Fruit fly (Drosophila melanogaster): ENCODE results near the gene pn.

DNA sequence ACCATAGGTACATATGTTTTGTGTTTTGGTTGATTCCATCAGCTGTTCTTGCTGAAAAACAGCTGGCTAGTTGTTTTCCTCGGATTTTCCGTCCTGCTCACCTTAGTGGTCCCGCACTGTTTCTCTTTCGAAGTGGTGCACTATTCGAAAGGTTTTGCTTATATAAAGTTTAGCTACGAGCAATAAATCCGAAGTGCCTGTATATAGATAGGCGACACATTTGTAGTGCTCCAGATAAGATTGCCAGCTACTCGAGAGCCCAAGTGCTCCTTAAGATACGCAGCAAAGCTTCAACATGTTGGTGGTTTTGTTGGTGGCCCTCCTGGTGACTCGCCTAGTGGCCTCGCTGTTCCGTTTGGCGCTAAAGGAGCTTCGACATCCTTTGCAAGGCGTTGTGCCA is 2.2 kb upstream of the pn start, which contains the start of gene Cyp4ae1:
- no peak for TF ChIP-seq CG10147 (GFP tag; optimal IDR thresholded peaks at IDR 0.05)
- TF ChIP-seq Hr3 (GFP tag; optimal IDR thresholded peaks at IDR 0.05), result no peak
- TF ChIP-seq CG10366 (GFP tag; IDR thresholded peaks at IDR 0.05), result no peak
- no peak for TF ChIP-seq cad (GFP tag; optimal IDR thresholded peaks at IDR 0.05)
- no peak for TF ChIP-seq ato (GFP tag; IDR thresholded peaks at IDR 0.05; ENCODE audit: partially characterized antibody)
- no peak for TF ChIP-seq chm (GFP tag; IDR thresholded peaks at IDR 0.05)
